Fruit fly (Drosophila melanogaster): Measurements from ENCODE around the gene capt.

The capt gene

DNA sequence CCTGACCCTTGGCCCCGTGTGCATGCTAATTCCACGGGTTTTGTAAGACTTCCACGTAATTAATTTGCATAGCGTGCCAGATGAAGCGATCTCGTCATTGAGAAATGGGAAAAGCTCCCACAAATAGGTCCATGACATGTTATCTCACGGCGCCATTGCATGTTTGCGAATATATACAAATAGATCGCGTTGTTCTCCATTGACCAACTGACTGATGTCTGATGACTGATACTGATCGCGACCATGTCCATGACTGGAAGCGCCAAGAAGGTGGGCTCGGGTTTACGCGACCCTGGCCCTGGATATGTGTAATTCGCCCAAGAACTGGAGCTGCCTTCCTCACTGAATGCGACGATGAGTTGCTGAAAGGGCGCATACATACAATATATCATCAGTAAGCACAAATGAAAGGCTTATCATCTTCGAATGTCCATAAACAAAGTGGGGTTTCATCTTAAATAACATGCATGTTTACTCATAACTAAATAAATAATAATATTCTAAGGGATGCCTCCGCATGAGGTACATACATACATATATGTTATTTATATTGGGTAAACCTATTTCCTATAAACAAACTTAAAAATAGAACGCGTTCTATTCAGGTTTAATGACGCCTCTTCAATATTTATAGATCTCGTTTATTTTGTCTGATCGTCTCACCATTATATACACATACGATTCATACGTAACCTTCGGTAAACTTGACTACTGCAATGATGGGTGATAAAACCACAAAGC is 34.8 kb downstream of the capt start (continued):
- no peak for TF ChIP-seq CG18011 (GFP tag; optimal IDR thresholded peaks at IDR 0.05)
- no peak for TF ChIP-seq trh (GFP tag; optimal IDR thresholded peaks at IDR 0.05)
- no peak for TF ChIP-seq CG1832 (GFP tag; optimal IDR thresholded peaks at IDR 0.05)
- TF ChIP-seq otp (GFP tag; IDR thresholded peaks at IDR 0.05), result no peak
- no peak for TF ChIP-seq CG31224 (GFP tag; IDR thresholded peaks at IDR 0.05)
- TF ChIP-seq pho (GFP tag; optimal IDR thresholded peaks at IDR 0.05), result no peak
- TF ChIP-seq cg (GFP tag; optimal IDR thresholded peaks at IDR 0.05), result no peak
- no peak for TF ChIP-seq seq (GFP tag; IDR thresholded peaks at IDR 0.05)
- TF ChIP-seq CG7745 (tag; optimal IDR thresholded peaks at IDR 0.05), result peak; percentile 74
- peak; percentile 20 for TF ChIP-seq CG18619 (GFP tag; optimal IDR thresholded peaks at IDR 0.05)
- TF ChIP-seq cas (GFP tag; IDR thresholded peaks at IDR 0.05), result no peak
- TF ChIP-seq Mes4 (GFP tag; optimal IDR thresholded peaks at IDR 0.05), result no peak
- TF ChIP-seq CG31388 (GFP tag; optimal IDR thresholded peaks at IDR 0.05), result no peak
- peak; percentile 3 for TF ChIP-seq CG10654 (GFP tag; optimal IDR thresholded peaks at IDR 0.05)
- no peak for TF ChIP-seq twi (tag; optimal IDR thresholded peaks at IDR 0.05)
- no peak for TF ChIP-seq sr (GFP tag; IDR thresholded peaks at IDR 0.05)
- TF ChIP-seq Usf (GFP tag; optimal IDR thresholded peaks at IDR 0.05), result no peak
- TF ChIP-seq Hr51 (GFP tag; optimal IDR thresholded peaks at IDR 0.05), result no peak
- TF ChIP-seq CG5180 (GFP tag; optimal IDR thresholded peaks at IDR 0.05), result peak; percentile 5
- TF ChIP-seq CG14860 (GFP tag; IDR thresholded peaks at IDR 0.05; ENCODE audit: partially characterized antibody), result no peak
- TF ChIP-seq YL-1 (GFP tag; optimal IDR thresholded peaks at IDR 0.05), result peak; percentile 5
- peak; percentile 60; the same call in 2 of the 3 replicates for TF ChIP-seq CG17361 (GFP tag; IDR thresholded peaks at IDR 0.05)
- TF ChIP-seq Spps (tag; optimal IDR thresholded peaks at IDR 0.05), result peak; percentile 48
- no peak for TF ChIP-seq CG15011 (GFP tag; optimal IDR thresholded peaks at IDR 0.05)
- no peak for TF ChIP-seq CG8290 (GFP tag; optimal IDR thresholded peaks at IDR 0.05)
- TF ChIP-seq CG8290 (tag; optimal IDR thresholded peaks at IDR 0.05), result peak in 1 of 2 experiments; percentile 53
- TF ChIP-seq ftz-f1 (GFP tag; optimal IDR thresholded peaks at IDR 0.05), result no peak
- TF ChIP-seq esg (GFP tag; conservative IDR thresholded peaks at IDR 0.05), result no peak
- no peak for TF ChIP-seq Doc3 (GFP tag; IDR thresholded peaks at IDR 0.05; ENCODE audit: partially characterized antibody)
- TF ChIP-seq Pdp1 (GFP tag; optimal IDR thresholded peaks at IDR 0.05), result peak in 1 of 2 experiments; percentile 44
- no peak for TF ChIP-seq CG10959 (GFP tag; IDR thresholded peaks at IDR 0.05)
- no peak for TF ChIP-seq chif (GFP tag; optimal IDR thresholded peaks at IDR 0.05)
- TF ChIP-seq Dek (tag; optimal IDR thresholded peaks at IDR 0.05), result no peak
- TF ChIP-seq CG17186 (GFP tag; optimal IDR thresholded peaks at IDR 0.05), result peak; percentile 7
- peak; percentile 43 for TF ChIP-seq CG12299 (tag; optimal IDR thresholded peaks at IDR 0.05)
- peak; percentile 51 for TF ChIP-seq grn (GFP tag; optimal IDR thresholded peaks at IDR 0.05)
- no peak for TF ChIP-seq CG7372 (GFP tag; IDR thresholded peaks at IDR 0.05)
- peak; percentile 52 for TF ChIP-seq Lhr (GFP tag; optimal IDR thresholded peaks at IDR 0.05)
- TF ChIP-seq CG16815 (GFP tag; optimal IDR thresholded peaks at IDR 0.05), result no peak
- TF ChIP-seq CG13624 (GFP tag; optimal IDR thresholded peaks at IDR 0.05), result no peak
- TF ChIP-seq CG9215 (GFP tag; IDR thresholded peaks at IDR 0.05), result no peak
- peak; percentile 83 for TF ChIP-seq CG15696 (tag; optimal IDR thresholded peaks at IDR 0.05)
- peak; percentile 57 for TF ChIP-seq Sox100B (GFP tag; optimal IDR thresholded peaks at IDR 0.05)
- no peak for TF ChIP-seq Drgx (GFP tag; IDR thresholded peaks at IDR 0.05)
- no peak for TF ChIP-seq Dfd (GFP tag; optimal IDR thresholded peaks at IDR 0.05)
- TF ChIP-seq Ssrp (tag; optimal IDR thresholded peaks at IDR 0.05), result no peak
- no peak for TF ChIP-seq CG12744 (GFP tag; optimal IDR thresholded peaks at IDR 0.05)
- peak; percentile 55 for TF ChIP-seq CG10209 (GFP tag; optimal IDR thresholded peaks at IDR 0.05)
- no peak for TF ChIP-seq Gug (GFP tag; IDR thresholded peaks at IDR 0.05)
- TF ChIP-seq yki (optimal IDR thresholded peaks at IDR 0.05), result no peak
